Worm (Caenorhabditis elegans): ENCODE data around the gene mxl-2.

Gene mxl-2

DNA sequence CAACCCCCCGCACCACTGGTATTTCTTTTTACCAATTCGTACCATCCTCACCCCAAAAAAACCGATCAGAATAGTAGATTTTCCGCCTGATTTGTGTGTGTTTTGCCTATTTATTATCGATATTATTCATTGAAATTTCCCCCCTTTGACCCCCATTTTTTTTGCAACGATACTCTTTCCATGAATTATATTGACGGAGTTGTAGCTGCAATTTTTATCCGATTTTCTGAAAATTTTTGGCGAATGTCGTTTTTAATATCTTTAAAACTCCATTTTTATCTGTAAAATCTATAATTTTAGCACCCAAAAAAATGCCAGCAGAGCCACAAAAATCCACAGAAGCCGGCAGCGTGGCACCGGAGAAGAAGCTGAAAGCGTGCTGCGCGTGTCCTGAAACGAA lies 2.8 kb upstream of the mxl-2 start, which contains the start of gene cox-17:
Gene cox-17 (plus strand): TSS at position 301 of the 400 bp plus-strand sequence.
- TF ChIP-seq W03F9.2 (tag; optimal IDR thresholded peaks at IDR 0.05) (no peak), him-1 (tag; optimal IDR thresholded peaks at IDR 0.05) (no peak), dao-5 (tag; optimal IDR thresholded peaks at IDR 0.05) (no peak)

DNA sequence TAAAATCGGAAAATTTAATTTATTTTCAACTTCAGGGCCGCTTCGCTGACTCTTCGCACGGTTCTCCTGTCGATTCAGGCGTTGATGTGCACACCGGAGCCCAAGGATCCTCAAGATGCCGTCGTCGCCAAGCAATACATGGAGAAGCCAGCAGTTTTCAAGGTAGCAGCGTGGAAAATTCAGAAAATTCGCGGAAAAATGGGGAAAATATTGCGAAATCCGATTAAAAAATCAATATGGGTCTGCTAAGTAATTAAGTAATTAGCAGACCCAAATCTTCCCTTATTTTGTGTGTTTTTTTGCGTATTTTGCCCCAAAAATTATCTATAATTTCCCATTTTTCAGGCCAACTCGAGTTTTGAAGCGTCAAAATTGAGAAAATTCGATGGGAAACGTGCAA lies 1.3 kb upstream of the mxl-2 start:
- no peak for TF ChIP-seq him-1 (tag; optimal IDR thresholded peaks at IDR 0.05)
- no peak for TF ChIP-seq W03F9.2 (tag; optimal IDR thresholded peaks at IDR 0.05)
- no peak for TF ChIP-seq dao-5 (tag; optimal IDR thresholded peaks at IDR 0.05)

DNA sequence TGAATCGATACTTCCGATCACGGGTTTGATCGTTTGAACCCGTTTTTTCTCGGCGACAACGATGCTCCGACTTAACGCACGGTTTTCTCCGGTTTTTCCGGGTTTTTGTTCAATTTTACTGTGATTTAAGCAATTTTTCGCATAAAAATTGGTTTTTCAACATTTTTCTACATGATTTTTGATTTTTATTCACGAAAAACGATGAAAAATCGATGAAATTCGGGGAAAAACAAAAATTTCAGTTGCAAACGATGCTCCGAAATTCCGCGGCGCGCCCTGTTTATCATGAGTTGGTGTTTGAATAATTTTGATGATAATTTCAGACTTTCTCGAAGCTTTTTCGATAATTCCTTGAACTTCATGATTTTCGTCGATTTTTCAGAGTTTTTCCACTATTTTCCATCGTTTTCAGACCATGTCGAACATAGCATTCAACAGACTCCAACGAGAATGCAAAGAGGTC lies 526 bp upstream of the mxl-2 start, which contains the start of gene ubc-20:
Gene ubc-20 (plus strand): TSS at position 413 of the 463 bp plus-strand sequence.
- TF ChIP-seq him-1 (tag; optimal IDR thresholded peaks at IDR 0.05) (no peak), dao-5 (tag; optimal IDR thresholded peaks at IDR 0.05) (no peak), W03F9.2 (tag; optimal IDR thresholded peaks at IDR 0.05) (no peak)

DNA sequence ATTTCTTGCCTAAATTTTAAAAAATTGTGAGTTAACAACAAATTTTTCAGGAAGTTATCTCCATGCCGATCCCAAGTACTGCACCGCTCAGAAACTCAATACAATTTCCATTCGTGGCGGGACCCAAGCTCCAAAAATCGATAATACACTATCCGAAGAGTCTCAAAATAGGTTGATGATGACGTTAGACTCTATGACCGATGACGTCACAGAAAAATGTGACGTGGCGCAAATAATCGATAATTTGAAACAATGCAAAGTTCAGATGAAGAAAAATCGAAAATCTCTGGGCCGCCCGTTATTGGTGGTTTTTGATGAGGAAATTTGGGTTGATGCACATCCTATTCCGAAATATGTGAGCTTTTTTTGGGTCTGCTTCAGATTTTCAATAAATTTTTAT lies 3.6 kb downstream of the mxl-2 start:
- TF ChIP-seq W03F9.2 (tag; optimal IDR thresholded peaks at IDR 0.05) (no peak), dao-5 (tag; optimal IDR thresholded peaks at IDR 0.05) (no peak), him-1 (tag; optimal IDR thresholded peaks at IDR 0.05) (no peak)

DNA sequence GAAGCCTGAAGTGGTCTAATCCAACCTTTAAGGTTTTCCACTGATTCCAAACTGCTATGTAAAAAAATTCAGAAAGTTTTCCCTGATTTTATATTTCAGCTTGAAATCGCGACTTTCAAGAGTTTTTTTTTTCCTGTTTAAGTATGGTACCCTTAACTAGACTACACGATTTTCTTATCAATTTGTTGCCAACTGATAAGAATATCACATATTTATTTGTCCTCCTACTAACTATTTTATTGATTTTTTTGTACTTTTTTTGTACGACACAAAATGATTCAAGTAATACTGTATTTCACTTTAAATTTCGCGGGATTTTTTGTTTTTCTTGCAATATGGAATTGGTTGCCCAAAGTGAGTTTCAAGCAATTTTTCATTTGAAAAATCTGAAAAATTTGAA lies 4.9 kb downstream of the mxl-2 start:
- TF ChIP-seq him-1 (tag; optimal IDR thresholded peaks at IDR 0.05) (no peak), W03F9.2 (tag; optimal IDR thresholded peaks at IDR 0.05) (no peak)

DNA sequence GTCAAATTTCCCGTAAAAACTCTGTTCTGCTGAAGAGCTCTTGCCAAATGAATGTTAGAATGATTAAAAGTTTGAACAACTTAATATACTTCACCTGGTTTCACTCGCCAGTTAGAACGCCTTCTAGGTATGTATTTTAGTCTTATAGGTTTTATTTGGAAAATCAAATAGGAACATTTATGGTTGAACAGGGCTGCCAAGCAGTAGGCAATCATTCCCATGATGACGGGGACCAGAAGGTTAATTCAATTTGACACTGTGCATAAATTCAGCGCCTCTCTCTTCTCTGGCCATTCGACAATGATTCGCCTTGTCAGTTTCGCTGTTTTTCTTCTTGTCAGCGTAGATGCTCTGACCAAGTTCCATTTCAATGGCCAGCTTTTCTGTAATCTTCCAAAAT lies 5.9 kb downstream of the mxl-2 start, which contains the start of gene F40G9.15:
Gene F40G9.15 (plus strand): TSS at position 301 of the 400 bp plus-strand sequence.
- TF ChIP-seq him-1 (tag; optimal IDR thresholded peaks at IDR 0.05) (no peak), W03F9.2 (tag; optimal IDR thresholded peaks at IDR 0.05) (no peak), dao-5 (tag; optimal IDR thresholded peaks at IDR 0.05) (no peak)

DNA sequence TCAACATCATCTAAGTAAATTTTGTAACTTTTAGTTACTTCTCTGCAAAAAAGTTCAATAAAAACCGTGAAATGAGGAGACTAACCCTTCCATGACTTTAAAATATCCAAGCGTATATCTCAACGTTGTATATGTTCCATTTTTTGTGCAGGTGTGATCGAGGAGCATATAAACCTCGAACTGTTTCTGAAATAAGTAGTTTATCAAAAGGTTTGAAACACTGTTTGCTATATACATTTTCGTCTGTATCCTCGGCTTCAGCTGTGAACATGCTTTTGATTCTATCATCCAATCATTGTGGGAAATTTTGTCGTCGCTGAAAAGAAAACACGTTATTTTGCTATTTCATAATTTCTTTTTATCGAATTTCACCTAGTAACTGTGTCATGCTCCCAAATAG lies 7.0 kb downstream of the mxl-2 start, which contains the start of gene F40G9.5:
Gene F40G9.5 (plus strand): TSS at position 301 of the 400 bp plus-strand sequence.
- TF ChIP-seq him-1 (tag; optimal IDR thresholded peaks at IDR 0.05) (no peak), W03F9.2 (tag; optimal IDR thresholded peaks at IDR 0.05) (no peak), dao-5 (tag; optimal IDR thresholded peaks at IDR 0.05) (no peak)

DNA sequence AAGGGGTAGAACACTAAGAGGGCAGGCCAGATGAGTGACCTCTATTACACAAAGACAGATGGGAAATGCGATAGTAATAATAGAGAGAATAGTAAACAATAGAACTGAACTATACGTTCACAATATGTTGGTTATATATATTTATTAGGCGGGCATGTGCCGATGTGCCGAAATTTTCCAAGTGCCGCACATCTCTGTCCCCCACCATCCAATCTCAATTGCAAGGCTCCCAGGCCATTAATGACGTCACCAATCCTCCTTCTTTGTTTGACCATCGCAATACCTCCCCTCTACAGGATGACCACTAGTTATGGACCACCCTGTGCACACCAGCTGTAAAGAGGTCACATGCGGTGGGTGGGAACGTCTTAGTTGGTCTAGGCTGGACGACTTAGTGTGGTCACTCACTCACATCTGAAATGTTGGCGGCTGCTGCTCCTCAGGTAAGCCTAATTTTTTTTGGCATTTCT lies 8.8 kb downstream of the mxl-2 start, which contains the start of gene F40G9.6:
Gene F40G9.6 (plus strand): TSS at position 420 of the 470 bp plus-strand sequence.
- TF ChIP-seq dao-5 (tag; optimal IDR thresholded peaks at IDR 0.05) (no peak), him-1 (tag; optimal IDR thresholded peaks at IDR 0.05) (no peak)

DNA sequence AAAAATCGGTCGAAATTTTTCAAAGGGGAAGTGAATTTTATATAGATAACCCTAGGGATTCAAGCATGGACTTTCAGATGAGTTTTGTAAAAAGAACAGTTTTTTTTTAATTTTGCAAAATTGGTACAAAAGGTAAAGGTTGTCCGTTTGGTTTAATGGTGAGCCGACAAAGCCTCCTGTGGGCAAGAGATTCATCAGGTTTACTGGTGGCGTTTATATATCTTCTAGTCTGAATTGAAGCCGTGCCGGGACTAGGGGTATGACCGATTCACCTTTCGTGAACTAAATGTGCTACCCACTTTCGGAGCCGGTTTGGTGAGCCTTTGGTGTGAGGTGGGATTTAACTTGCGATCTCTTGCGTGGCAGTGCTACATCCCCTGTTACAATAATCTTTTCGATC lies 9.8 kb downstream of the mxl-2 start:
- TF ChIP-seq dao-5 (tag; optimal IDR thresholded peaks at IDR 0.05): no peak
- TF ChIP-seq W03F9.2 (tag; optimal IDR thresholded peaks at IDR 0.05): no peak
- no peak for TF ChIP-seq him-1 (tag; optimal IDR thresholded peaks at IDR 0.05)

DNA sequence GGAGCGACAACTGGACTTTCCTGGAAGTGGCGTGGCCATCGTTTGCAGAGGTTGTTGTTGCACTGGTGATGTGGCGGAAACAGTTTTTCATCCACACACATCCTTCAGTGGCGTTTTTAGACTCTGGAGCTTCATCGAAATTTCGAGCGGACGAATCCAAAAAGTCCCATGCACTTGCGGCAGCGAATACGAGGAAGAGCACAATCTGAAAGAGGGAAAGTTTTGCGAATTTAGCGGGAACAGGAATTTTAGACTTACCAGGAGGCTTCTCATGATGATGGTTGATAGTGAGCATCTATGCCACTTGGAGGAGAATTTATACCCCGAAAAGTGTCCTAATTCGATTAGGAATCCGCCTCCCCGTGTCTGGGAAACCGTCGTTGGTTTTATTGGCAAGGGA lies 10.2 kb downstream of the mxl-2 start, which contains the start of gene F40G9.14:
Gene F40G9.14 (minus strand): TSS at position 101 of the 400 bp plus-strand sequence.
- no peak for TF ChIP-seq dao-5 (tag; optimal IDR thresholded peaks at IDR 0.05)
- TF ChIP-seq him-1 (tag; optimal IDR thresholded peaks at IDR 0.05): no peak
- no peak for TF ChIP-seq W03F9.2 (tag; optimal IDR thresholded peaks at IDR 0.05)

DNA sequence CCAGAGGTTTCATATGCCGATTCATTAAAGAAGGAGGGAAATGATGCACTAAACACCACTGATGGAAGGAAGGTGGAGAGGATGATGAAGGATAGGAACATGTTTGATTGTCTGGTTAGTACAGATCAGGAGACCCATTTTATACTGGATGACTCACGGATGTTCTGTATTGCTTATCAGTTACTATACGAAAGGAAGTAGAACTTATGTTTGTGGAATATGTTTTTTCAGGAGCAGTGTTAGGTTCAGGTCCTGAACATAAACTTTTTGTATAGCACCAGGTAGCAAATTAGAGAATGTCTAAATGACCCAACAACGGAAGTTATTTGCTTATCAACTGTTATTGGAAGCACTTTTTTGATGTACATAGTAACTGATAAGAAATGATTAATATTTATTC lies 12.2 kb downstream of the mxl-2 start, which contains the start of gene clec-148:
Gene clec-148 (minus strand): TSS at position 101 of the 400 bp plus-strand sequence.
- TF ChIP-seq him-1 (tag; optimal IDR thresholded peaks at IDR 0.05) (no peak), W03F9.2 (tag; optimal IDR thresholded peaks at IDR 0.05) (no peak), dao-5 (tag; optimal IDR thresholded peaks at IDR 0.05) (no peak)

DNA sequence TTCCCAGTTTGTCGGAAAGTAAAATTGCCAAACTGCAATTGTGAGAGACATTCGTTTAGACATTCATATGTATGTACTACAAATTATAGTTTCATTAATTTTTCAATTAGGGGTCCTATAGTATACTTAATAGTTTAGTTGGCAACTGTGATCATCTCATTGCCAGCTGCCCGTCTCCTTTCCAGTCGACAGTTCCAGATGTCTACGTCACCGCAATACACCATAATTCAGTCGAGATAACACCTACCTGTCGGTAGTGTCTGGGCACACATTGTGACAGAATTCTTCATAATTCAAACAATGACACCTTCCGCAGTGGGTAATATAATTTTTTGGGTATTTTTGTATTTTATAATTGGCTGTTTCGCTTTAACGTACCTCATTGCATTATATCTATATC lies 14.4 kb downstream of the mxl-2 start, which contains the start of gene F40G9.19:
Gene F40G9.19 (plus strand): TSS at position 301 of the 400 bp plus-strand sequence.
- no peak for TF ChIP-seq dao-5 (tag; optimal IDR thresholded peaks at IDR 0.05)
- TF ChIP-seq him-1 (tag; optimal IDR thresholded peaks at IDR 0.05): no peak
- TF ChIP-seq W03F9.2 (tag; optimal IDR thresholded peaks at IDR 0.05): no peak

DNA sequence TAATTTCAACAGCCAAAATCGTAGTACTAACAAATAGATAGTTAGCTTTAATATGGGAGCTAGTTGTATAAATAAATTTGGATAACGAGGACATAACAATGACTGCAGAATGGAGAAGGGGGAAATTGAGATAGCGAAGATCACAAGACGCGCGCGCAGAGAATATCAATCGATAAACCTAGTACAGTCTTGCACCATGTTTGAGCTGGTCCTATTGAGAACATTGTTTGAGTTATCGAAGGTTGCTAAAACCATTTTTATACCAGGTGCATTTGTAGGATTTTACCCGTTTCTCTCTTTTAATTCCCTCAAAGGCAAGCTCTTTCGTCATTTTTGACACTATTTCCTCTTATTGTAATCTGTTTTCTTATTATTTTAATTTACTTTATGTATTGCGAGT lies 16.3 kb downstream of the mxl-2 start, which contains the start of the genes F40G9.9 and F40G9.12:
Gene F40G9.9 (minus strand): TSS at position 101 of the 400 bp plus-strand sequence.
Gene F40G9.12 (plus strand): TSS at position 231 of the 400 bp plus-strand sequence.
- no peak for TF ChIP-seq dao-5 (tag; optimal IDR thresholded peaks at IDR 0.05)
- no peak for TF ChIP-seq him-1 (tag; optimal IDR thresholded peaks at IDR 0.05)

DNA sequence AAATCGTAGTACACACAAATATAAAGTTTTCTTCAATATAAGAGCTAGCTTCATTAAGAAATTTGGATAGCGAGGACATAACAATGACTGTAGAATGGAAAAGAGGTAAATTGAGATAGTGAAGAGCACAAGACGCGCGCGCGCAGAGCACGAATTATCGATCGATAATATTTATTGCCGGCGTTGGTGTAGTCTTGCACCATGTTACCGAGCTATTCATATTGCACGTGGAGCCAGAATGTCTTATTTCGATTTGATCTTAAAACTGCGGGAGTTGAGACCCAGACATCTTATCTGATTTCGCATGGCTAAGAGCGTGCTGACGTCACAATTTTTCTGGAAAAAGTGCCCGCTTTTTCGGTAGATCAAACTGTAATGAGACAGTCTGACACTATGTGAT lies 18.5 kb downstream of the mxl-2 start, which contains the start of gene F40G9.18:
Gene F40G9.18 (minus strand): TSS at position 101 of the 400 bp plus-strand sequence.
- TF ChIP-seq W03F9.2 (tag; optimal IDR thresholded peaks at IDR 0.05) (no peak), him-1 (tag; optimal IDR thresholded peaks at IDR 0.05) (no peak), dao-5 (tag; optimal IDR thresholded peaks at IDR 0.05) (no peak)
